Fruit fly (Drosophila melanogaster) whole organism, embryonic: ENCODE results near the gene Doc1.

ENCODE experiments used
- Asciz ChIP-seq: fragments of 200-800 bp; sonication (Bioruptor generic); optimal IDR thresholded peaks from 2 replicates; lab custom pipeline; 2017; ENCODE audit warnings: missing biosample characterization, mild to moderate bottlenecking, missing genetic modification characterization, missing genetic modification reagents
- Bteb2 ChIP-seq: fragments of 200-800 bp; sonication (Bioruptor generic); optimal IDR thresholded peaks from 2 replicates; lab custom pipeline; 2016; ENCODE audit warnings: missing biosample characterization, missing genetic modification characterization
- CG11504 ChIP-seq: fragments of 200-800 bp; sonication (Bioruptor generic); optimal IDR thresholded peaks from 3 replicates; lab custom pipeline; 2019; ENCODE audit warnings: missing biosample characterization, mild to moderate bottlenecking, missing genetic modification characterization, moderate library complexity
- CG11723 ChIP-seq: fragments of 200-800 bp; sonication (Bioruptor generic); optimal IDR thresholded peaks from 2 replicates; lab custom pipeline; 2017; ENCODE audit warnings: missing biosample characterization, mild to moderate bottlenecking, missing genetic modification characterization
- CG14050 ChIP-seq: fragments of 200-800 bp; sonication (Bioruptor generic); IDR thresholded peaks from 3 replicates; pipeline ENCODE4 v1.3.6; 2022; ENCODE audit warnings: missing biosample characterization, missing genetic modification characterization
- CG14441 ChIP-seq: fragments of 200-800 bp; sonication (Bioruptor generic); IDR thresholded peaks from 2 replicates; pipeline ENCODE4 v1.3.6; 2022; ENCODE audit warnings: missing biosample characterization, missing genetic modification characterization
- CG15269 ChIP-seq: fragments of 200-800 bp; sonication (Bioruptor generic); optimal IDR thresholded peaks from 2 replicates; lab custom pipeline; 2018; ENCODE audit warnings: missing biosample characterization, mild to moderate bottlenecking, missing genetic modification characterization, moderate library complexity
- CG1529 ChIP-seq: fragments of 200-800 bp; sonication (Bioruptor generic); optimal IDR thresholded peaks from 3 replicates; lab custom pipeline; 2018; ENCODE audit warnings: missing biosample characterization, missing genetic modification characterization
- CG17359 ChIP-seq: fragments of 200-800 bp; sonication (Bioruptor generic); optimal IDR thresholded peaks from 3 replicates; lab custom pipeline; 2018; ENCODE audit warnings: missing biosample characterization, mild to moderate bottlenecking, missing genetic modification characterization, moderate library complexity
- CG18476 ChIP-seq: fragments of 200-800 bp; sonication (Bioruptor generic); optimal IDR thresholded peaks from 2 replicates; lab custom pipeline; 2016; ENCODE audit warnings: missing biosample characterization, mild to moderate bottlenecking, missing genetic modification characterization
- CG2202 ChIP-seq: fragments of 200-800 bp; sonication (Bioruptor generic); optimal IDR thresholded peaks from 2 replicates; lab custom pipeline; 2018; ENCODE audit warnings: missing biosample characterization, mild to moderate bottlenecking, missing genetic modification characterization
- CG2678 ChIP-seq: fragments of 200-800 bp; sonication (Bioruptor generic); optimal IDR thresholded peaks from 3 replicates; lab custom pipeline; 2019; ENCODE audit warnings: missing biosample characterization, mild to moderate bottlenecking, missing genetic modification characterization, moderate library complexity
- CG2712 ChIP-seq: fragments of 200-800 bp; optimal IDR thresholded peaks from 3 replicates; lab custom pipeline; 2019; ENCODE audit warnings: missing biosample characterization, mild to moderate bottlenecking, missing genetic modification characterization, moderate library complexity
- CG30403 ChIP-seq: fragments of 200-800 bp; sonication (Bioruptor generic); optimal IDR thresholded peaks from 3 replicates; lab custom pipeline; 2016; ENCODE audit warnings: missing biosample characterization, missing genetic modification characterization
- CG4360 ChIP-seq: fragments of 200-800 bp; sonication (Bioruptor generic); IDR thresholded peaks from 2 replicates; pipeline ENCODE4 v1.3.6; 2022; ENCODE audit warnings: missing biosample characterization, missing genetic modification characterization
- CG4820 ChIP-seq: fragments of 200-800 bp; sonication (Bioruptor generic); optimal IDR thresholded peaks from 3 replicates; lab custom pipeline; 2016; ENCODE audit warnings: missing biosample characterization, missing genetic modification characterization
- CG7556 ChIP-seq: fragments of 200-800 bp; sonication (Bioruptor generic); optimal IDR thresholded peaks from 2 replicates; lab custom pipeline; 2017; ENCODE audit warnings: missing biosample characterization, mild to moderate bottlenecking, missing genetic modification characterization
- CG8089 ChIP-seq: fragments of 200-800 bp; sonication (Bioruptor generic); optimal IDR thresholded peaks from 3 replicates; lab custom pipeline; 2016; ENCODE audit warnings: missing biosample characterization, missing genetic modification characterization
- D19A ChIP-seq: fragments of 200-800 bp; optimal IDR thresholded peaks from 3 replicates; lab custom pipeline; 2019; ENCODE audit warnings: missing biosample characterization, mild to moderate bottlenecking, missing genetic modification characterization, moderate library complexity
- Dek ChIP-seq: fragments of 200-800 bp; sonication (Bioruptor generic); optimal IDR thresholded peaks from 3 replicates; lab custom pipeline; 2019; ENCODE audit warnings: missing biosample characterization, mild to moderate bottlenecking, missing genetic modification characterization, moderate library complexity
- Dll ChIP-seq: fragments of 200-800 bp; sonication (Bioruptor generic); IDR thresholded peaks from 4 replicates; pipeline ENCODE4 v1.3.6; 2022; ENCODE audit warnings: missing biosample characterization, missing genetic modification characterization; ENCODE audit not compliant: partially characterized antibody
- Dref ChIP-seq: fragments of 200-800 bp; sonication (Bioruptor generic); IDR thresholded peaks from 2 replicates; pipeline ENCODE4 v1.3.6; 2022; ENCODE audit warnings: missing biosample characterization, missing genetic modification characterization
- HLH3B ChIP-seq: fragments of 200-800 bp; sonication (Bioruptor generic); IDR thresholded peaks from 2 replicates; pipeline ENCODE4 v1.3.6; 2022; ENCODE audit warnings: missing biosample characterization, missing genetic modification characterization
- Med ChIP-seq: fragments of 200-800 bp; sonication (Bioruptor generic); peaks from one replicate; lab custom pipeline; 2016; ENCODE audit warnings: missing biosample characterization, missing genetic modification characterization, mild to moderate bottlenecking, inconsistent platforms, moderate library complexity
- NC2α ChIP-seq: fragments of 200-800 bp; sonication (Bioruptor generic); optimal IDR thresholded peaks from 2 replicates; lab custom pipeline; 2016; ENCODE audit warnings: missing biosample characterization, missing genetic modification characterization
- Ssrp ChIP-seq: fragments of 200-800 bp; sonication (Bioruptor generic); optimal IDR thresholded peaks from 2 replicates; lab custom pipeline; 2018; ENCODE audit warnings: missing biosample characterization, mild to moderate bottlenecking, missing genetic modification characterization, moderate library complexity
- al ChIP-seq: fragments of 200-800 bp; sonication (Bioruptor generic); IDR thresholded peaks from 2 replicates; pipeline ENCODE4 v1.3.6; 2022; ENCODE audit warnings: missing biosample characterization, missing genetic modification characterization
- bcd ChIP-seq: fragments of 200-800 bp; sonication (Bioruptor generic); optimal IDR thresholded peaks from 2 replicates; lab custom pipeline; 2017; ENCODE audit warnings: missing biosample characterization, mild to moderate bottlenecking, missing genetic modification characterization
- chif ChIP-seq, 2 experiments: fragments of 200-800 bp; sonication (Bioruptor generic); optimal IDR thresholded peaks; 3 replicates each; lab custom pipeline; 2016; ENCODE audit warnings: missing biosample characterization in 2 of 2, missing genetic modification characterization in 2 of 2
- chn ChIP-seq: fragments of 200-800 bp; sonication (Bioruptor generic); optimal IDR thresholded peaks from 2 replicates; lab custom pipeline; 2016; ENCODE audit warnings: missing biosample characterization, missing genetic modification characterization
- crc ChIP-seq: fragments of 200-800 bp; sonication (Bioruptor generic); optimal IDR thresholded peaks from 2 replicates; lab custom pipeline; 2016; ENCODE audit warnings: missing biosample characterization, missing genetic modification characterization
- croc ChIP-seq: fragments of 200-800 bp; sonication (Bioruptor generic); conservative IDR thresholded peaks from 3 replicates; pipeline ENCODE4 v1.3.6; 2022; ENCODE audit warnings: missing biosample characterization, missing genetic modification characterization
- crol ChIP-seq: fragments of 200-800 bp; sonication (Bioruptor generic); IDR thresholded peaks from 2 replicates; pipeline ENCODE4 v1.3.6; 2022; ENCODE audit warnings: missing biosample characterization, missing genetic modification characterization
- dmrt99B ChIP-seq: fragments of 200-800 bp; sonication (Bioruptor generic); optimal IDR thresholded peaks from 2 replicates; lab custom pipeline; 2018; ENCODE audit warnings: missing biosample characterization, mild to moderate bottlenecking, missing genetic modification characterization, moderate library complexity
- ewg ChIP-seq: fragments of 200-800 bp; sonication (Bioruptor generic); optimal IDR thresholded peaks from 3 replicates; lab custom pipeline; 2017; ENCODE audit warnings: mild to moderate bottlenecking, missing biosample characterization, missing genetic modification reagents, missing genetic modification characterization
- fd102C ChIP-seq: fragments of 200-800 bp; sonication (Bioruptor generic); optimal IDR thresholded peaks from 2 replicates; lab custom pipeline; 2018; ENCODE audit warnings: missing biosample characterization, mild to moderate bottlenecking, missing genetic modification characterization, moderate library complexity
- gcm2 ChIP-seq: fragments of 200-800 bp; sonication (Bioruptor generic); optimal IDR thresholded peaks from 2 replicates; lab custom pipeline; 2016; ENCODE audit warnings: missing biosample characterization, missing genetic modification characterization
- grau ChIP-seq: fragments of 200-800 bp; optimal IDR thresholded peaks from 3 replicates; lab custom pipeline; 2019; ENCODE audit warnings: missing biosample characterization, mild to moderate bottlenecking, missing genetic modification characterization, moderate library complexity
- gro ChIP-seq: fragments of 200-800 bp; sonication (Bioruptor generic); optimal IDR thresholded peaks from 2 replicates; lab custom pipeline; 2016; ENCODE audit warnings: missing biosample characterization, missing genetic modification characterization
- hbn ChIP-seq: fragments of 200-800 bp; sonication (Bioruptor generic); IDR thresholded peaks from 2 replicates; pipeline ENCODE4 v1.3.6; 2022; ENCODE audit warnings: missing biosample characterization, missing genetic modification characterization; ENCODE audit not compliant: partially characterized antibody
- jing ChIP-seq: fragments of 200-800 bp; sonication (Bioruptor generic); optimal IDR thresholded peaks from 2 replicates; lab custom pipeline; 2018; ENCODE audit warnings: missing biosample characterization, mild to moderate bottlenecking, missing genetic modification characterization
- ken ChIP-seq: fragments of 200-800 bp; sonication (Bioruptor generic); IDR thresholded peaks from 3 replicates; pipeline ENCODE4 v1.3.6; 2022; ENCODE audit warnings: missing biosample characterization, missing genetic modification characterization
- lilli ChIP-seq: fragments of 200-800 bp; sonication (Bioruptor generic); optimal IDR thresholded peaks from 3 replicates; lab custom pipeline; 2016; ENCODE audit warnings: missing biosample characterization, missing genetic modification characterization
- lola ChIP-seq, 3 experiments: fragments of >200 bp in 2 of 3; fragments of 200-800 bp in 1 of 3; sonication (Bioruptor generic) in 1 of 3; optimal IDR thresholded peaks; 2 replicates each; lab custom pipeline; 2017 to 2019; ENCODE audit warnings: missing biosample characterization in 3 of 3, missing genetic modification characterization in 3 of 3, mild to moderate bottlenecking in 1 of 3, moderate library complexity in 1 of 3
- phol ChIP-seq: fragments of 200-800 bp; sonication (Bioruptor generic); optimal IDR thresholded peaks from 3 replicates; lab custom pipeline; 2018; ENCODE audit warnings: missing biosample characterization, mild to moderate bottlenecking, missing genetic modification characterization, moderate library complexity
- prd ChIP-seq, 3 experiments: fragments of >200 bp in 2 of 3; fragments of 200-800 bp in 1 of 3; sonication (Bioruptor generic) in 1 of 3; optimal IDR thresholded peaks in 2 of 3; IDR thresholded peaks in 1 of 3; 2 replicates in 2 of 3; 3 replicates in 1 of 3; pipeline versions ENCODE4 v1.3.6 to Lab custom; 2017 to 2022; ENCODE audit warnings: missing biosample characterization in 1 of 3, missing genetic modification characterization in 1 of 3
- ssp ChIP-seq: fragments of 200-800 bp; sonication (Bioruptor generic); IDR thresholded peaks from 2 replicates; pipeline ENCODE4 v1.3.6; 2022; ENCODE audit warnings: missing biosample characterization, missing genetic modification characterization
- trh ChIP-seq: fragments of 200-800 bp; sonication (Bioruptor generic); optimal IDR thresholded peaks from 2 replicates; lab custom pipeline; 2016; ENCODE audit warnings: missing biosample characterization, missing genetic modification characterization
- tup ChIP-seq: fragments of 200-800 bp; sonication (Bioruptor generic); optimal IDR thresholded peaks from 2 replicates; lab custom pipeline; 2016; ENCODE audit warnings: missing biosample characterization, mild to moderate bottlenecking, missing genetic modification characterization, moderate library complexity
- zen ChIP-seq: fragments of 200-800 bp; sonication (Bioruptor generic); optimal IDR thresholded peaks from 3 replicates; lab custom pipeline; 2018; ENCODE audit warnings: missing biosample characterization, mild to moderate bottlenecking, missing genetic modification characterization, moderate library complexity

The Doc1 gene

dm6 chr3L:9028057-9028456 is 13.1 kb upstream of the Doc1 start (continued):
- no peak for TF ChIP-seq crc (GFP tag; lab: Kevin White, UChicago)
- peak; percentile 44 for TF ChIP-seq chn
- TF ChIP-seq zen (tag; lab: Kevin White, UChicago) = peak; percentile 61
- no peak for TF ChIP-seq CG4360 (GFP tag; lab: Robert Waterston, UW)
- no peak for TF ChIP-seq al (GFP tag; lab: Robert Waterston, UW)
- no peak for TF ChIP-seq Bteb2 (GFP tag; lab: Kevin White, UChicago)
- TF ChIP-seq CG11504 (tag; lab: Kevin White, UChicago) = peak; percentile 60
- peak; percentile 20 for TF ChIP-seq CG7556 (GFP tag; lab: Kevin White, UChicago)
- TF ChIP-seq Med (GFP tag; lab: Kevin White, UChicago) = peak; percentile 83
- peak; percentile 40 for TF ChIP-seq CG30403 (GFP tag; lab: Kevin White, UChicago)
- no peak for TF ChIP-seq hbn
- TF ChIP-seq Asciz (GFP tag; lab: Kevin White, UChicago) = no peak
- TF ChIP-seq phol (tag; lab: Kevin White, UChicago) = peak; percentile 59
- no peak for TF ChIP-seq trh (GFP tag; lab: Kevin White, UChicago)
- TF ChIP-seq gro (GFP tag; lab: Kevin White, UChicago) = no peak
- TF ChIP-seq grau (tag; lab: Kevin White, UChicago) = peak; percentile 58
- TF ChIP-seq HLH3B = peak; percentile 59; the same call in 1 of the 2 replicates
- no peak for TF ChIP-seq CG14441
- no peak for TF ChIP-seq ken
- TF ChIP-seq D19A (tag; lab: Kevin White, UChicago) = peak; percentile 49
- no peak for TF ChIP-seq gcm2
- TF ChIP-seq CG2678 = peak; percentile 41
- peak in 1 of 3 experiments; percentile 76 for TF ChIP-seq lola (GFP tag; optimal IDR thresholded peaks at IDR 0.05; lab: Kevin White, UChicago)
- TF ChIP-seq Dref (GFP tag; lab: Robert Waterston, UW) = no peak
- TF ChIP-seq dmrt99B (tag; lab: Kevin White, UChicago) = peak; percentile 36
- peak; percentile 0 for TF ChIP-seq CG11723 (GFP tag; lab: Kevin White, UChicago)
- TF ChIP-seq CG2712 (tag; lab: Kevin White, UChicago) = peak; percentile 56
- TF ChIP-seq croc (GFP tag; lab: Robert Waterston, UW) = no peak; the same call in 1 of the 3 replicates
- peak; percentile 30; the same call in 1 of the 2 replicates for TF ChIP-seq ssp
- peak; percentile 21 for TF ChIP-seq CG8089 (GFP tag; lab: Kevin White, UChicago)
- TF ChIP-seq Dek (tag; lab: Kevin White, UChicago) = no peak
- TF ChIP-seq CG1529 (GFP tag; lab: Kevin White, UChicago) = peak; percentile 18
- TF ChIP-seq Dll (GFP tag; lab: Robert Waterston, UW) = no peak
- peak; percentile 53 for TF ChIP-seq CG2202 (tag; lab: Kevin White, UChicago)
- TF ChIP-seq chif (GFP tag; optimal IDR thresholded peaks at IDR 0.05; lab: Kevin White, UChicago) = peak; percentile 25 to 63
- peak; percentile 42 for TF ChIP-seq CG4820
- peak; percentile 26 for TF ChIP-seq CG18476 (GFP tag; lab: Kevin White, UChicago)
- TF ChIP-seq fd102C (GFP tag; lab: Kevin White, UChicago) = peak; percentile 16
- peak; percentile 20 for TF ChIP-seq CG17359 (tag; lab: Kevin White, UChicago)
- TF ChIP-seq prd (optimal IDR thresholded peaks at IDR 0.05; lab: Kevin White, UChicago) = no peak
- TF ChIP-seq prd (GFP tag; IDR thresholded peaks at IDR 0.05; lab: Robert Waterston, UW) = peak; percentile 61; the same call in 2 of the 3 replicates
- TF ChIP-seq CG15269 (tag; lab: Kevin White, UChicago) = peak; percentile 30
- peak; percentile 10 for TF ChIP-seq ewg (GFP tag; lab: Kevin White, UChicago)
- TF ChIP-seq bcd = peak; percentile 35
- peak; percentile 12 for TF ChIP-seq jing
- TF ChIP-seq tup (GFP tag; lab: Kevin White, UChicago) = no peak
- no peak for TF ChIP-seq CG14050 (GFP tag; lab: Robert Waterston, UW)
- TF ChIP-seq lilli = peak; percentile 27
- peak; percentile 63 for TF ChIP-seq Ssrp (tag; lab: Kevin White, UChicago)
- TF ChIP-seq NC2α (GFP tag; lab: Kevin White, UChicago) = peak; percentile 6
- TF ChIP-seq crol (GFP tag; lab: Robert Waterston, UW) = no peak
